Worm (Caenorhabditis elegans) whole organism, dauer: Measurements from ENCODE around the gene ZC239.4.

Source experiments
- unc-62 ChIP-seq: sonication (generic microtip); optimal IDR thresholded peaks from 2 replicates; lab custom pipeline; 2017; ENCODE audit warnings: missing biosample characterization, missing genetic modification reagents, missing genetic modification characterization

Gene ZC239.4

ce11 chrII:3244758-3245157, 30.8 kb downstream of the ZC239.4 start:
- no peak for TF ChIP-seq unc-62 (GFP tag; lab: Kevin White, UChicago)

- no peak for TF ChIP-seq unc-62 (GFP tag; lab: Kevin White, UChicago)
Measured at ce11 chrII:3245836-3246235, 31.8 kb downstream of the ZC239.4 start, which contains the start of gene C17F4.7. Gene C17F4.7 (minus strand): TSS chrII:3246015.

ce11 chrII:3247556-3247955, 33.6 kb downstream of the ZC239.4 start:
- TF ChIP-seq unc-62 (GFP tag; lab: Kevin White, UChicago): no peak

ce11 chrII:3248043-3248718, 34.2 kb downstream of the ZC239.4 start, which contains the start of the genes fbxc-50 and C17F4.2:
Gene fbxc-50 (minus strand): TSS chrII:3248123.
Gene C17F4.2 (plus strand): TSS chrII:3248668.
- no peak for TF ChIP-seq unc-62 (GFP tag; lab: Kevin White, UChicago)

- TF ChIP-seq unc-62 (GFP tag; lab: Kevin White, UChicago): no peak
Measured at ce11 chrII:3249406-3249805, 35.4 kb downstream of the ZC239.4 start, which contains the start of gene clec-124. Gene clec-124 (plus strand): TSS chrII:3249706.

DNA sequence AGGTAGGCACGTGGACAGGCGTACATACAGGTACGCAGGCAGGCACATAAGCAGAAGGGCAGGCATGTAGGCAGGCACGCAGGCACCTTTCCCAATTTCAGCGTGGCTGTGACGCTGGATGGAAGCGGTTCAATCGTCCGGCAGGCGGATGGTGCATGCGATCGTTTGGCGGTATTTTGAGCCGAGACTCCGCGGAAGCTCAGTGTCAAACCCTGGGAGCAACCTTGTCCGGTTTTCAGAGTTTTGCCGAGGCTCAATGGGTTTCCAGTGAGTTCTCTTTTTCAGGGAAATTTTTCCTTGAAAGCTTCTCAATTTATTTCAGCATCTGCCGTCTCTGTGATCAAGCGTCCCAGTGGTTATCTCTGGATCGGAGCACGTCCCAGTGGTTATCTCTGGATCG, 36.2 kb downstream of the ZC239.4 start:
- no peak for TF ChIP-seq unc-62 (GFP tag; lab: Kevin White, UChicago)

- TF ChIP-seq unc-62 (GFP tag; lab: Kevin White, UChicago): no peak
Measured at ce11 chrII:3251782-3252181, 37.8 kb downstream of the ZC239.4 start.

ce11 chrII:3259254-3259653, 45.3 kb downstream of the ZC239.4 start, which contains the start of gene gcy-19:
Gene gcy-19 (minus strand): TSS chrII:3259354.
- no peak for TF ChIP-seq unc-62 (GFP tag; lab: Kevin White, UChicago)

DNA sequence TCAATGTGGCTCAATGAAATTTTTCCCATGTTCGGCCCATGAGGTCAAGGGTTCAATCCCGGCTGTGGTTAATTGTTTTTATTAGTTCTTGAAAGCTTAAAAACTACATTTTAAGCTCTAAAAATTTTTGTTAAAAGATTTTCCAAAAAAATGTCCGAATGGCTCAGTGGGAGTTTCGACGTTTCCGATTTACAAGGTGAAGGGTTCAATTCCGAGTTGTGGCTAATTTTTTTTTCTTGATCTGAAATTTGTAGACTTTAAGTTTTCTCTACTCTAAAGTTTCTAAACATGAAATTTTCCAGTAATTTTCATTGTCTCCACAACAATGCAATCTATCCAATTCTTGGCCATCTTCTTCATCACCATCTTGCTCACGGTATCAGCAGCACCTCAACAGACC, 48.5 kb downstream of the ZC239.4 start, which contains the start of gene F02E11.2:
TSS of gene F02E11.2 (plus strand) at position 301 of the 400 bp plus-strand sequence.
- no peak for TF ChIP-seq unc-62 (GFP tag; lab: Kevin White, UChicago)

DNA sequence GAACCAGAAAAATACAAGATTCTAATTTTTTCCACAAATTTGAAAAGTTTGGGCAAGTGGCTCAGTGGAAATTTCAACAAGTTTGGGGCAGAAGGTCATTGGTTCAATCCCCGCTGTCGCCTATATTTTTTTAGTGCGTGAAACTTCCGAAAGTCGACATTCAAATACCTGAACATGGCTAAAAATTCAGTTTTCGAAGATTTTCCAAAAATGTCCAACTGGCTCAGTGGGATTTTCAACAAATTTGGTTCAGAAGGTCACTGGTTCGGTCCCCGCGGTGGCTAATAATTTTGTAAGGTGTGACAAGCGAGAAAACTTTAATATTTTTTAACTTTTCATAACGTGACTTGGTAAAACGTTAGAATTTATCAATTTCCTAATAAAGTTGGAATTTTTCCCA, 50.7 kb downstream of the ZC239.4 start:
- TF ChIP-seq unc-62 (GFP tag; lab: Kevin White, UChicago): no peak
